Worm (Caenorhabditis elegans) whole organism, midembryonic: Measurements from ENCODE around the gene mnr-1.

Experiments used
- T22C8.4 ChIP-seq: fragments of 200-800 bp; sonication (Bioruptor generic); IDR thresholded peaks from 2 replicates; pipeline ENCODE4 v1.3.6; 2022; ENCODE audit warnings: missing genetic modification characterization, missing compliant biosample characterization
- cog-1 ChIP-seq: sonication (generic microtip); optimal IDR thresholded peaks from 2 replicates; lab custom pipeline; 2016; ENCODE audit warnings: missing genetic modification characterization, missing compliant biosample characterization
- flt-1 ChIP-seq: fragments of 200-800 bp; sonication (Bioruptor generic); IDR thresholded peaks from 2 replicates; pipeline ENCODE4 v1.3.6; 2022; ENCODE audit warnings: missing genetic modification characterization, missing compliant biosample characterization
- klf-2 ChIP-seq: fragments of 200-800 bp; sonication (Bioruptor generic); conservative IDR thresholded peaks from 2 replicates; pipeline ENCODE4 v1.3.6; 2022; ENCODE audit warnings: missing genetic modification reagents, missing genetic modification characterization, missing compliant biosample characterization
- med-1 ChIP-seq: sonication (generic microtip); optimal IDR thresholded peaks from 2 replicates; lab custom pipeline; 2017; ENCODE audit warnings: missing genetic modification characterization, mild to moderate bottlenecking, missing compliant biosample characterization, antibody characterized with exemption, missing genetic modification reagents; ENCODE audit not compliant: insufficient read depth
- ref-1 ChIP-seq: fragments of 200-800 bp; sonication (Bioruptor generic); conservative IDR thresholded peaks from 2 replicates; pipeline ENCODE4 v1.3.6; 2022; ENCODE audit warnings: missing genetic modification reagents, missing genetic modification characterization, missing compliant biosample characterization
- tab-1 ChIP-seq: fragments of 200-800 bp; sonication (Bioruptor generic); IDR thresholded peaks from 2 replicates; pipeline ENCODE4 v1.3.6; 2022; ENCODE audit warnings: missing genetic modification characterization, missing compliant biosample characterization
- ztf-23 ChIP-seq: fragments of 200-800 bp; sonication (Bioruptor generic); IDR thresholded peaks from 2 replicates; pipeline ENCODE4 v1.3.6; 2022; ENCODE audit warnings: missing genetic modification reagents, missing genetic modification characterization, missing compliant biosample characterization
- ztf-29 ChIP-seq: fragments of 200-800 bp; sonication (Bioruptor generic); IDR thresholded peaks from 2 replicates; pipeline ENCODE4 v1.3.6; 2022; ENCODE audit warnings: missing genetic modification reagents, missing genetic modification characterization, missing compliant biosample characterization

ce11 chrV:20698266-20698665 lies 43.8 kb downstream of the mnr-1 start, which contains the start of gene F53F8.7:
- TF ChIP-seq med-1 (GFP tag; lab: Kevin White, UChicago), result no peak
- no peak for TF ChIP-seq ztf-23 (GFP tag; lab: Robert Waterston, UW)
- no peak for TF ChIP-seq ztf-29 (GFP tag; lab: Robert Waterston, UW)
- no peak for TF ChIP-seq cog-1
- no peak for TF ChIP-seq flt-1 (GFP tag; lab: Robert Waterston, UW)
- no peak for TF ChIP-seq klf-2 (GFP tag; lab: Robert Waterston, UW)
- no peak for TF ChIP-seq ref-1 (GFP tag; lab: Robert Waterston, UW)
- no peak for TF ChIP-seq tab-1 (GFP tag; lab: Robert Waterston, UW)
- no peak for TF ChIP-seq T22C8.4
